Fruit fly (Drosophila melanogaster) Kc167 (cell line): ENCODE data around the gene CG33658.

ENCODE experiments used
- Sin3A ChIP-seq: fragments of >200 bp; optimal IDR thresholded peaks from 2 replicates; lab custom pipeline; 2018; ENCODE audit warnings: missing external identifiers
- psq ChIP-seq: fragments of >200 bp; optimal IDR thresholded peaks from 2 replicates; lab custom pipeline; 2017; ENCODE audit warnings: missing external identifiers
- ttk ChIP-seq: sonication (Bioruptor generic); optimal IDR thresholded peaks from 2 replicates; lab custom pipeline; 2017; ENCODE audit warnings: missing external identifiers

dm6 chr3R:24807321-24807720 is 33.6 kb downstream of the CG33658 start, which contains the start of gene CG6980:
- TF ChIP-seq psq (lab: Kevin White, UChicago) (no peak), ttk (lab: Kevin White, UChicago) (no peak), Sin3A (lab: Kevin White, UChicago) (no peak)
